Worm (Caenorhabditis elegans) whole organism, early embryonic: ENCODE data around the gene flh-2.

Experiments
- ceh-13 ChIP-seq: fragments of 200-800 bp; sonication (Bioruptor generic); optimal IDR thresholded peaks from 2 replicates; lab custom pipeline; 2018; ENCODE audit warnings: mild to moderate bottlenecking, missing genetic modification characterization, missing compliant biosample characterization
- flt-1 ChIP-seq: fragments of 200-800 bp; sonication (Bioruptor generic); IDR thresholded peaks from 2 replicates; pipeline ENCODE4 v1.3.6; 2022; ENCODE audit warnings: missing genetic modification characterization, missing compliant biosample characterization
- hmbx-1 ChIP-seq: sonication (generic microtip); optimal IDR thresholded peaks from 2 replicates; lab custom pipeline; 2016; ENCODE audit warnings: mild to moderate bottlenecking, missing genetic modification characterization, missing compliant biosample characterization
- hnd-1 ChIP-seq: sonication (generic microtip); optimal IDR thresholded peaks from 2 replicates; lab custom pipeline; 2016; ENCODE audit warnings: missing genetic modification characterization, missing compliant biosample characterization
- tbx-37 ChIP-seq: fragments of 200-800 bp; sonication (Bioruptor generic); conservative IDR thresholded peaks from 2 replicates; pipeline ENCODE4 v1.3.6; 2022; ENCODE audit warnings: missing genetic modification reagents, missing genetic modification characterization, missing compliant biosample characterization

ce11 chrIII:5004621-5005020, 52.7 kb downstream of the flh-2 start, which contains the start of gene R144.6:
- TF ChIP-seq hnd-1 (tag; lab: Kevin White, UChicago), result no peak
- TF ChIP-seq hmbx-1 (tag; lab: Kevin White, UChicago), result no peak
- TF ChIP-seq tbx-37 (GFP tag; lab: Robert Waterston, UW), result no peak
- TF ChIP-seq flt-1 (GFP tag; lab: Robert Waterston, UW), result no peak
- no peak for TF ChIP-seq ceh-13 (GFP tag; lab: Kevin White, UChicago)
